Fruit fly (Drosophila melanogaster) S2 (cell line): Measurements from ENCODE around the gene CG32425.

Source experiments
- CG8478 ChIP-seq: fragments of >200 bp; optimal IDR thresholded peaks from 2 replicates; lab custom pipeline; 2018
- CTCF ChIP-seq, 2 experiments: fragments of >200 bp; optimal IDR thresholded peaks; 2 replicates each; lab custom pipeline; 2018

Gene CG32425

DNA sequence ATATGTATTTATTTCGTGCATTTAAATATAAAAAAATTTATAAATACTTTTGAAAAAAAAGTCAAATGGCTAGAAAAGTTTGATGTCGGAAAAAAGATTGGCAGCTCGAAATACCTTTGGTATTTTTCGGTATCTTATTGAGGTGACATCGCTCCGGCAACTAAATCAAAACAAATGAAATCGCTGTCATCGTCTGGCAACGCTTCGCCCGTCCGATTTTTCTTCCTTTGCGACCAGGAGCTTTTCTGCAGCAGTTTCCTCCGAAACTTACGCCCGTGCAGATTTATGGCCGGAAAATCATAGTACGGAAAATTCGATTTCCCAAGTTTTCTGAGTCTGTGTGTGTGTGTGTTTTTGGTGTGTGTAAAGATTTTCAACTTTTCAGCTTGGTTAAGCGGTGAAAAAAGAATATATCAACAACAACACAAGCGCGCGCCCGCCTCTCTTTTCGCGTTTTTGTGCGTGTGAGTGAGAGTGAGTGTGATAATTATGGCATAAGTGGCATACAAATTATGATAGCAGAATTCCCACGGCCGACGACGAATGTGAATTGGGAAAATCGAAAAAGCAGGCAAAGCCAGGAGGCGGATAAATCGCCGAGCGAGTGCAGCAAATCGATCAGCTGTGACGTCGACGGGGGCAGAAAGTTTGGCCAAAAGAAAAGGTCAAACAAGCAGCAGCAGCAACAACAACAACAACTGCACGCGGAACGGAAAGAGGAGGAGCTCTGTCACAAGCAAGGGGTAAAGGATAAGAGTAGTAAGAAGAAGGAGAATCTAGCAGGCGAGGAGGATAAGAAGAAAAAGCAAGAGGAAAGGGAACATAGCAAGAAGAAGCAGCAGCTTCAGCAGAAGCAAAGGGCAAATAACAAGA lies at the start of gene CG32425:
CG32425 (plus strand) TSS at position 200 of the 873 bp plus-strand sequence.
- TF ChIP-seq CG8478 (no peak), CTCF (optimal IDR thresholded peaks at IDR 0.05; lab: Kevin White, UChicago) (peak; percentile 14 to 39)

DNA sequence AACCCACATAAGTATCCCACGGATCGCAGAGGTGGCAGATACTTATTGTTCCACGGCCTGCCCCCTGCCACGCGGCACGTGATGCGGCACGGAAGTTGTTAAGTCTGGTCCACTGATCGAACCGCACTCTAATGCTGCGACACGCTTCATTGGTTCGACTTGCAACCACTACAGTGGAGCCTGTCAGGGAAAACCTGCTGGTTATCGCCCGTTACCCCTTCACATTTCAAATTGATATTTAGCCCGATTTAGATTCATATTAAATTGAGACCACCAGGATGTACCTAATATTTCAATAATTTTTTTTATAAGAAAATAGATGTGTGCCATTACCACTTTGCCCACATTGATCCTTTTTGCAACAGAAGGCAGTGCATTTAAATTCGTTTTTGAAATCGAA lies 49.8 kb upstream of the CG32425 start:
- TF ChIP-seq CTCF (optimal IDR thresholded peaks at IDR 0.05; lab: Kevin White, UChicago) (no peak), CG8478 (no peak)

DNA sequence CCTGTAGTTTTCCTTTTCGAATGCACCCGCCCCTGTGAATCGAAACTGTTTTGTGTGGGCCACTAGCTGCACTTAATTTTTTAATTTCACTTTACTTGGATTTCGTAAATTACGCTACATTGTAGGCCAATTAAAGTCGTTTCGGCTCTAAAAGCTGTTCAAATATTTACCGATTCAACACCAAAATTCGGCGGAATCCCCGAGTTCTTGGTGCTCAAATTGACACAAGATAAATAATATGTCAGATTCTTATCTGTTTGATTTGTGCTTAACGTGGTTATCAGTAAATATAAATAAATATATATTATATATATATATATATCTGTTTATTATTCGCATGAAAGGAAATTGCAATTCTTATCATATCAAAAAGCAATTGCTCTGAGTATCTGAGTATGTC lies 49.2 kb upstream of the CG32425 start:
- TF ChIP-seq CG8478 (no peak), CTCF (optimal IDR thresholded peaks at IDR 0.05; lab: Kevin White, UChicago) (no peak)

DNA sequence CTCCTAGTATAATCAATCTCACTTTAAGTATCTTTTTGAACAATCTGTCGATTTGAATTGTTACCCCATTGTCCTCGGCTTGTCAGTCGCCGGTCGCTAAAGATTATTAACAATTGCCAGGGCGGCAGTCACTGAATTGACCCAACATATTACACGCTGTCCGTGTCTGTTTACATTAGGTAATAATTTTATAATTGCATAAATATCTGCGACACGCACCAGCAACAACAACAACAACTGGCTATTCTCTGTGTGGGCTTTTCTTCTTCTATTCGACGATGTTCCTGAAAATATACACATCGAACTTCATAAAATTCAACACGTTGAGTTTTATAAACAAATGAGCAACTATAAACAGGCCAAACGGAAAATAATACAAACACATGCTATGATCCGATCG lies 48.4 kb upstream of the CG32425 start:
- no peak for TF ChIP-seq CG8478
- no peak for TF ChIP-seq CTCF (optimal IDR thresholded peaks at IDR 0.05; lab: Kevin White, UChicago)

DNA sequence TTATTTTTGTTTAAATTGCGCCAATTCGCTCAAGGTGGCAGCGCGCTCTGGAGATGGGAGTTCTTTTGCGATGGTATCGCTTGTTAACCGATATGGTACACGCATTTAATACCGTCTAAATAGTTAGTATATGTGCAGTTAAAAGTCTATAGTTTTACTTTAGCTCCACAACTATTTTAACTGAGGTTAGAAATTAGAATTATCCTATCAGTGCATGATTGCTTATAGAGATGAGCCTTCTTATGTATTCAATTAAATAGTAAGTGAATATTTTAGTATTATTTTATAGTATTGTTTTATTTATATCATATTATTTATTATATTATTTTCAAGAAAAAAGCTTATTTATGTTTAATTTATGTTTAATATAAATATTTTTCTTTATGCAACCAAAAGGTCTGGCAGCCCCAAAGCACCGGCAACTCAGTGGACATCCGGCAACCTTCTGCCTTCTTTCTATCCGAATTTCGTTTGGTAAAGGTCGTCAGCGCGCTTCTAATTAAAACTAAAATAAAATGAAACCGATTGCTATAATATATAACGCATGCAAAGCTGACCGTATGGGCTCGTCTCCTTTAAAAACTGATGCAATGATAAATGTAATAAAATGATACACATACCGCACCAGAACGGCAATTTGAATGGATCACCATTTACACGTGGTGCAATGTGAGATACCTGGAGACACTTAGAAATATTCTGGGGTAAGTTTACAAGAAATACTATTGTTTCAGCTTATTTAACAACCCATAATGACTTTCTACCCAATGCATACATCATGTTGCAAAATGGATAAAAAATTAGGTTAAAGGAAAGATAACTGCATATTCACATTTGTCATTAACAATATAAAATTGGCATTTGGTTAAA lies 44.1 kb upstream of the CG32425 start, which contains the start of gene CG5199:
CG5199 (minus strand) TSS at position 52 of the 870 bp plus-strand sequence.
- no peak for TF ChIP-seq CTCF (optimal IDR thresholded peaks at IDR 0.05; lab: Kevin White, UChicago)
- no peak for TF ChIP-seq CG8478

DNA sequence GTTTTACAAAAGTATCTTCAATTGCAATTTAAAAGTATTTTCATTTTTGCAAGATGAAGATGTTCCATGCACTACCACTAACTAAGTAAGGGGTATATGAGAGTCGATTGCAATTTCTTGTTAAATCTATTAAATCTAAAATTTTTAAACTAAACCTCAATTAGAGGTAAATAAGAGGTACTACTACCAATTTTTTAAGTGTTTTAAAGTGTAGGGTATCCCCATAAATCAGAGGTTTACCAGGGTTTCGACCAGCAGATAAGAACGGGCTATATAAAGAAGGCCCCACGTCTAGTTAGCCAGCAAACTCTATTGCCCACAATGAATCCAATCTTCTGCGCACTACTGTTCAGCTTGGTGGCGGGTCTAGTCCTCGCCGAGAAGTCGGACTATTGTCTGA lies 36.7 kb upstream of the CG32425 start, which contains the start of gene mag:
mag (plus strand) TSS at position 301 of the 400 bp plus-strand sequence.
- TF ChIP-seq CTCF (optimal IDR thresholded peaks at IDR 0.05; lab: Kevin White, UChicago), result no peak

dm6 chr3L:20462391-20462790 lies 34.7 kb upstream of the CG32425 start:
- no peak for TF ChIP-seq CG8478
- TF ChIP-seq CTCF (optimal IDR thresholded peaks at IDR 0.05; lab: Kevin White, UChicago), result no peak

DNA sequence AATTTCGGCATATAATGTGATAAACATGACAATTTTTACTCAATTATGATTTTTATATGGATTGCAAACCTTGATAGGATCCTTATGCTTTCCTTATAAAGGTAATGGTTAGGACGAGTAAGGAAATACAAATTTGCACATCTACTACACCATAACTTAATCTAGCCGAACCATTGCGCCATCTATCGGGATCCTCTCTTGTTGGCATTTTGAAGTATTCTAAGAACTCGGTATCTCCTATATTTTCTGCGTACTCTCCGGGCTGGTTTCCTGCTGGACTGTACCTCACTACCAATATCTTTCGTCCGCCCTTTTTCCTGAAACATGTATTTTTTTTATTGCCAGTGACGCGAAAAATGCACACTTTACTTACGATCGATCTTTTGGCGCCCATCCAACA lies 32.4 kb upstream of the CG32425 start, which contains the start of gene atk:
atk (minus strand) TSS at position 186 of the 400 bp plus-strand sequence.
- TF ChIP-seq CTCF (optimal IDR thresholded peaks at IDR 0.05; lab: Kevin White, UChicago), result peak; percentile 59 to 60
- TF ChIP-seq CG8478, result no peak

dm6 chr3L:20465941-20466340 lies 31.2 kb upstream of the CG32425 start, which contains the start of gene CG42764:
Gene CG42764 (minus strand): TSS chr3L:20466041.
- TF ChIP-seq CTCF (optimal IDR thresholded peaks at IDR 0.05; lab: Kevin White, UChicago) (no peak), CG8478 (no peak)

dm6 chr3L:20466599-20466998 lies 30.5 kb upstream of the CG32425 start, which contains the start of gene Tdh:
Gene Tdh (plus strand): TSS chr3L:20466944.
- TF ChIP-seq CG8478 (no peak), CTCF (optimal IDR thresholded peaks at IDR 0.05; lab: Kevin White, UChicago) (no peak)

- TF ChIP-seq CTCF (optimal IDR thresholded peaks at IDR 0.05; lab: Kevin White, UChicago) (no peak), CG8478 (no peak)
These were observed 29.7 kb upstream of the CG32425 start for dm6 chr3L:20467433-20467832.

DNA sequence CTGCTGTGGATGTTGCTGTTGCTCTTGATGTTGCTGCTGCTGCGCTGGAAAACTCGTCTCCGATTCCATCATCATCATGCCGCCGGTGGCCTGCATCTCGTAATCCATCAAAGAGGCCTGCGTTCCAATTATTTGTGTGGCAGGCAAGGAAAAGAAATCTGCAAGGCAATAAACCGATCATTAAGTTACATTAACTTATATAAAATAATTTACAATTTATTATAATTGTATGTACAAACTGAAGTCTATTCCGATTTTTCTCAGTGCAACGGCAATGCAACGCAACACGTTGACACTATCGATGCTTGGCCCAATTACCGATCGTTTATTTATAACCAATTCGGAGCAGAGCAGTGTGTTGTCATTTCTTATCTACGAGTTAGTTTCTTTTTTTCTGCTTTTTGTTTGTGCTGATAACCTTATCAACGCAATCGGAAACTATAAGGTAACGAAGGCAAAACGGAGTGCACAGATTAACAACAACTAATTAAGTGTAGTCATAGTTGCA lies 26.1 kb upstream of the CG32425 start:
- TF ChIP-seq CG8478, result no peak

DNA sequence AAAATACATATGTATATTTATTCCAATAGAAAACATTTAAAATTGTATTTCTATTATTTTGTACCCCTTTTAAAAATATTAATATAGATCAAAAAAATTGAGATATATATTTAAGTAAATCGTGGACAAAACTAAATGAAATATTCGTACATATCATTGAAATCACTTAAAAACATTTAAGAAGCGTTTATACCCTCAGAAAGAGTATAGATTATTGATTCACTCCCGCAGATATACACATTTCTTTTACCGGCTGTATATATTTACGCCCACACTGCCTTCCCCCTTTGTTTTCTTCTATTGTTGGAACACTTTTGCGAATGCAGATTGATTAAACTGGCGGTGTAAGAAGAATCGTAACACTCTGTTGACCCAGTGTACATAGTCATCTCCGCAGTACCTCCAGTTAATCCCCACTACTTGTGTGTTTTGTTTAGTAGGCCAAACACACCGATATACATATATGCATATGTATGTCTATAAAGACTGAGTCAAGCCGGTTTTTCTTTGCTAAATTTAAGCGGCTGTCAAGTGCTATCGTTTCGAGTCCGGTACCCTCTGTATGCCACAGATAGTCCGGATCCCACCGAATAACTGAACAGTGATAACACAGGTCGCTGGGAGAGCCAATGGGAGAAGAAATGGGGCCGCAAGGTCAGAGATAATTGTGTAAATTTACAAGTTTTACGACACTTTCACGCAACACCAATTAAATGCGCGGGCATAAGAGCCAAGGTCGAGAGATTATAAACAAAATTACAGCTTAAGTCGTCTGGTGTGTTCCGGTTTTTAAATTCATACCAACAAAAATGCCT lies 25.4 kb upstream of the CG32425 start:
- TF ChIP-seq CTCF (optimal IDR thresholded peaks at IDR 0.05; lab: Kevin White, UChicago), result no peak
- no peak for TF ChIP-seq CG8478

- TF ChIP-seq CG8478 (no peak), CTCF (optimal IDR thresholded peaks at IDR 0.05; lab: Kevin White, UChicago) (no peak)
These were observed 24.5 kb upstream of the CG32425 start for dm6 chr3L:20472607-20473006.
